6 worm cellular contexts compared by ENCODE assay signal in genomic region chrII:8922140-8922539, ce11.
TF ChIP-seq lines count a peak whose summit lies in the region.

Gene B0457.6 (plus strand): TSS chrII:8922423.

TF ChIP-seq in whole organism, L1 larva, 84 proteins besides CTCF, POLR2A, EP300 and RAD21:
- TF ChIP-seq aha-1 (tag; optimal IDR thresholded peaks at IDR 0.05; lab: Kevin White, UChicago) = no peak
- TF ChIP-seq elt-2 (tag; optimal IDR thresholded peaks at IDR 0.05; lab: Kevin White, UChicago) = peak; percentile 35
- TF ChIP-seq C04F5.9 (tag; optimal IDR thresholded peaks at IDR 0.05; lab: Kevin White, UChicago) = no peak
- no peak for TF ChIP-seq mef-2 (tag; optimal IDR thresholded peaks at IDR 0.05; lab: Kevin White, UChicago)
- peak; percentile 6 for TF ChIP-seq lin-14 (GFP tag; optimal IDR thresholded peaks at IDR 0.05; lab: Kevin White, UChicago)
- no peak for TF ChIP-seq lin-35 (GFP tag; optimal IDR thresholded peaks at IDR 0.05; lab: Kevin White, UChicago)
- TF ChIP-seq unc-86 (tag; optimal IDR thresholded peaks at IDR 0.05; lab: Kevin White, UChicago) = no peak
- no peak for TF ChIP-seq nhr-84 (tag; optimal IDR thresholded peaks at IDR 0.05; lab: Kevin White, UChicago)
- TF ChIP-seq ceh-90 (tag; optimal IDR thresholded peaks at IDR 0.05; lab: Kevin White, UChicago) = no peak
- TF ChIP-seq aly-2 (tag; optimal IDR thresholded peaks at IDR 0.05; lab: Kevin White, UChicago) = no peak
- no peak for TF ChIP-seq unc-30 (tag; optimal IDR thresholded peaks at IDR 0.05; lab: Kevin White, UChicago)
- TF ChIP-seq ceh-82 (tag; optimal IDR thresholded peaks at IDR 0.05; lab: Kevin White, UChicago) = no peak
- TF ChIP-seq ama-1 (optimal IDR thresholded peaks at IDR 0.05; lab: Kevin White, UChicago) = no peak

TF ChIP-seq in whole organism, L2 larva, 48 proteins besides CTCF, POLR2A, EP300 and RAD21:
- TF ChIP-seq unc-55 (GFP tag; optimal IDR thresholded peaks at IDR 0.05; lab: Kevin White, UChicago) (peak; percentile 24), mdl-1 (tag; optimal IDR thresholded peaks at IDR 0.05; lab: Kevin White, UChicago) (no peak), ztf-11 (tag; optimal IDR thresholded peaks at IDR 0.05; lab: Kevin White, UChicago) (no peak), sma-9 (GFP tag; optimal IDR thresholded peaks at IDR 0.05; lab: Kevin White, UChicago) (no peak), sma-9 (tag; optimal IDR thresholded peaks at IDR 0.05; lab: Kevin White, UChicago) (no peak), peb-1 (tag; optimal IDR thresholded peaks at IDR 0.05; lab: Kevin White, UChicago) (no peak), fos-1 (tag; optimal IDR thresholded peaks at IDR 0.05; lab: Kevin White, UChicago) (peak; percentile 61), sem-4 (tag; optimal IDR thresholded peaks at IDR 0.05; lab: Kevin White, UChicago) (no peak), skn-1 (tag; optimal IDR thresholded peaks at IDR 0.05; lab: Kevin White, UChicago) (no peak), ceh-16 (tag; optimal IDR thresholded peaks at IDR 0.05; lab: Kevin White, UChicago) (no peak), nhr-11 (tag; optimal IDR thresholded peaks at IDR 0.05; lab: Kevin White, UChicago) (no peak), dmd-4 (tag; optimal IDR thresholded peaks at IDR 0.05; lab: Kevin White, UChicago) (no peak), elt-1 (tag; optimal IDR thresholded peaks at IDR 0.05; lab: Kevin White, UChicago) (no peak)

TF ChIP-seq in whole organism, L3 larva, 47 proteins besides CTCF, POLR2A, EP300 and RAD21 (continues in another document):
- no peak for TF ChIP-seq ceh-82 (tag; optimal IDR thresholded peaks at IDR 0.05; lab: Kevin White, UChicago)
- TF ChIP-seq fkh-2 (tag; optimal IDR thresholded peaks at IDR 0.05; lab: Kevin White, UChicago) = no peak
- no peak for TF ChIP-seq ama-1 (optimal IDR thresholded peaks at IDR 0.05; lab: Kevin White, UChicago)
- TF ChIP-seq lin-39 (tag; optimal IDR thresholded peaks at IDR 0.05; lab: Kevin White, UChicago) = peak; percentile 43
- TF ChIP-seq ceh-28 (tag; optimal IDR thresholded peaks at IDR 0.05; lab: Kevin White, UChicago) = no peak
- TF ChIP-seq mdl-1 (tag; optimal IDR thresholded peaks at IDR 0.05; lab: Kevin White, UChicago) = no peak
- peak; percentile 70 for TF ChIP-seq pqm-1 (tag; optimal IDR thresholded peaks at IDR 0.05; lab: Kevin White, UChicago)
- no peak for TF ChIP-seq ceh-16 (tag; optimal IDR thresholded peaks at IDR 0.05; lab: Kevin White, UChicago)
- TF ChIP-seq ceh-9 (tag; optimal IDR thresholded peaks at IDR 0.05; lab: Kevin White, UChicago) = no peak
- TF ChIP-seq nhr-28 (tag; optimal IDR thresholded peaks at IDR 0.05; lab: Kevin White, UChicago) = no peak
- TF ChIP-seq nfya-1 (tag; optimal IDR thresholded peaks at IDR 0.05; lab: Kevin White, UChicago; ENCODE audit: insufficient read depth) = peak; percentile 45
- no peak for TF ChIP-seq egl-5 (tag; optimal IDR thresholded peaks at IDR 0.05; lab: Kevin White, UChicago)
- no peak for TF ChIP-seq nhr-43 (tag; optimal IDR thresholded peaks at IDR 0.05; lab: Kevin White, UChicago; ENCODE audit: poor library complexity, severe bottlenecking)
- no peak for TF ChIP-seq fos-1 (tag; optimal IDR thresholded peaks at IDR 0.05; lab: Kevin White, UChicago)
- no peak for TF ChIP-seq jun-1 (tag; optimal IDR thresholded peaks at IDR 0.05; lab: Kevin White, UChicago)
- TF ChIP-seq elt-2 (tag; optimal IDR thresholded peaks at IDR 0.05; lab: Kevin White, UChicago) = peak; percentile 77
- no peak for TF ChIP-seq pha-4 (tag; optimal IDR thresholded peaks at IDR 0.05; lab: Kevin White, UChicago)
- TF ChIP-seq elt-1 (tag; optimal IDR thresholded peaks at IDR 0.05; lab: Kevin White, UChicago) = no peak

TF ChIP-seq in whole organism, L4 larva, 104 proteins besides CTCF, POLR2A, EP300 and RAD21:
- TF ChIP-seq nhr-41 (GFP tag; IDR thresholded peaks at IDR 0.05; lab: Robert Waterston, UW) = 0 out of 2 replicates have a peak, but pooled peaks have one; percentile 15
- peak; percentile 9 for TF ChIP-seq hlh-30 (tag; optimal IDR thresholded peaks at IDR 0.05; lab: Kevin White, UChicago; ENCODE audit: insufficient read depth)
- no peak for TF ChIP-seq tag-97 (GFP tag; IDR thresholded peaks at IDR 0.05; lab: Robert Waterston, UW)
- no peak for TF ChIP-seq tra-1 (GFP tag; IDR thresholded peaks at IDR 0.05; lab: Robert Waterston, UW)
- peak; percentile 54; the same call in 1 of the 2 replicates for TF ChIP-seq hmg-1.1 (GFP tag; IDR thresholded peaks at IDR 0.05; lab: Robert Waterston, UW)
- TF ChIP-seq dmd-6 (GFP tag; IDR thresholded peaks at IDR 0.05; lab: Robert Waterston, UW) = peak; percentile 47; the same call in 1 of the 2 replicates
- TF ChIP-seq dpl-1 (GFP tag; optimal IDR thresholded peaks at IDR 0.05; lab: Kevin White, UChicago) = no peak
- peak in 1 of 2 experiments; percentile 37 for TF ChIP-seq lsy-2 (tag; optimal IDR thresholded peaks at IDR 0.05; lab: Kevin White, UChicago)
- no peak for TF ChIP-seq zfp-2 (tag; optimal IDR thresholded peaks at IDR 0.05; lab: Kevin White, UChicago)
- TF ChIP-seq rbr-2 (tag; optimal IDR thresholded peaks at IDR 0.05; lab: Kevin White, UChicago) = no peak
- TF ChIP-seq hlh-11 (tag; optimal IDR thresholded peaks at IDR 0.05; lab: Kevin White, UChicago) = peak; percentile 48
- TF ChIP-seq madf-5 (GFP tag; IDR thresholded peaks at IDR 0.05; lab: Robert Waterston, UW) = no peak
- peak; percentile 45 for TF ChIP-seq nhr-28 (tag; optimal IDR thresholded peaks at IDR 0.05; lab: Kevin White, UChicago)
- peak; percentile 90 for TF ChIP-seq pqm-1 (tag; optimal IDR thresholded peaks at IDR 0.05; lab: Kevin White, UChicago)

TF ChIP-seq in whole organism, late embryonic, 69 proteins besides CTCF, POLR2A, EP300 and RAD21:
- no peak for TF ChIP-seq sox-2 (GFP tag; IDR thresholded peaks at IDR 0.05; lab: Robert Waterston, UW)
- no peak for TF ChIP-seq dmd-4 (tag; optimal IDR thresholded peaks at IDR 0.05; lab: Kevin White, UChicago; ENCODE audit: borderline replicate concordance)
- peak; percentile 57 for TF ChIP-seq elt-2 (tag; optimal IDR thresholded peaks at IDR 0.05; lab: Kevin White, UChicago)
- no peak for TF ChIP-seq F13H6.1 (tag; optimal IDR thresholded peaks at IDR 0.05; lab: Kevin White, UChicago)

TF ChIP-seq in whole organism, young adult, 124 proteins besides CTCF, POLR2A, EP300 and RAD21:
- TF ChIP-seq tbx-9 (tag; optimal IDR thresholded peaks at IDR 0.05; lab: Kevin White, UChicago; ENCODE audit: borderline replicate concordance) = no peak
- no peak for TF ChIP-seq nfya-1 (tag; optimal IDR thresholded peaks at IDR 0.05; lab: Kevin White, UChicago; ENCODE audit: borderline replicate concordance, insufficient read depth)
- TF ChIP-seq Y53F4B.3 (GFP tag; IDR thresholded peaks at IDR 0.05; lab: Robert Waterston, UW) = no peak
- peak; percentile 67 for TF ChIP-seq nhr-80 (tag; optimal IDR thresholded peaks at IDR 0.05; lab: Kevin White, UChicago)
- TF ChIP-seq dox-1 (GFP tag; IDR thresholded peaks at IDR 0.05; lab: Robert Waterston, UW) = no peak
- TF ChIP-seq hmg-1.2 (GFP tag; IDR thresholded peaks at IDR 0.05; lab: Robert Waterston, UW) = no peak
